Worm (Caenorhabditis elegans): ENCODE results near the gene W02G9.3.

DNA sequence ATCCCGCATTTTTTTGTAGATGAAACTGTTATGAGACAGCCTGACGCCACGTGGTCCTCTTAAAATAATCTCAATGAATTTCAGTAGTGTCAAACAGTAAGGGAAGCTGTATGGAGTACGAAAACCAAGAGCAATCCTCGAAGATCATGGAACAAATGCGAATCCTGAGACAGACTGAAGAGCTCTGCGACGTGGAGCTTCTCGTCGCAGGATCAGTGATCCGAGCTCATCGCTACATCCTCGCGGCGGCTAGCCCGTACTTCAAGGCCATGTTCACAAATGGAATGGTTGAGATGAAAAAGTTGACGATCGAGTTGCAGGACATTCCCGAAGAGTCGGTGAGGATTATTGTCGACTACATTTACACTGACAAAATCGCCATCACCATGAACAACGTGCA, 11.4 kb downstream of the W02G9.3 start:
- TF ChIP-seq mbf-1 (tag; optimal IDR thresholded peaks at IDR 0.05) = no peak
- TF ChIP-seq nhr-237 (tag; optimal IDR thresholded peaks at IDR 0.05) = no peak
- TF ChIP-seq unc-62 (GFP tag; optimal IDR thresholded peaks at IDR 0.05) = no peak
- no peak for TF ChIP-seq ama-1 (optimal IDR thresholded peaks at IDR 0.05)
- TF ChIP-seq dmd-4 (tag; optimal IDR thresholded peaks at IDR 0.05) = no peak
- no peak for TF ChIP-seq elt-3 (tag; optimal IDR thresholded peaks at IDR 0.05)
- no peak for TF ChIP-seq ceh-82 (tag; optimal IDR thresholded peaks at IDR 0.05)

All from whole organism, L2 larva.